Worm (Caenorhabditis elegans) whole organism, early embryonic: ENCODE data around the gene Y43F8B.29.

Source experiments
- F13C5.2 ChIP-seq: sonication (generic microtip); optimal IDR thresholded peaks from 2 replicates; lab custom pipeline; 2017; ENCODE audit warnings: mild to moderate bottlenecking, missing genetic modification characterization, inconsistent platforms, missing compliant biosample characterization
- ama-1 ChIP-seq: fragments of 150-350 bp; optimal IDR thresholded peaks from 2 replicates; lab custom pipeline; 2014
- ceh-13 ChIP-seq: fragments of 200-800 bp; sonication (Bioruptor generic); optimal IDR thresholded peaks from 2 replicates; lab custom pipeline; 2018; ENCODE audit warnings: mild to moderate bottlenecking, missing genetic modification characterization, missing compliant biosample characterization
- ets-7 ChIP-seq: sonication (generic microtip); optimal IDR thresholded peaks from 2 replicates; lab custom pipeline; 2016; ENCODE audit warnings: missing genotype, missing genetic modification characterization, missing compliant biosample characterization
- flt-1 ChIP-seq: fragments of 200-800 bp; sonication (Bioruptor generic); IDR thresholded peaks from 2 replicates; pipeline ENCODE4 v1.3.6; 2022; ENCODE audit warnings: missing genetic modification characterization, missing compliant biosample characterization
- hmbx-1 ChIP-seq: sonication (generic microtip); optimal IDR thresholded peaks from 2 replicates; lab custom pipeline; 2016; ENCODE audit warnings: mild to moderate bottlenecking, missing genetic modification characterization, missing compliant biosample characterization
- pes-1 ChIP-seq: fragments of 200-800 bp; sonication (Bioruptor generic); IDR thresholded peaks from 2 replicates; pipeline ENCODE4 v1.3.6; 2022; ENCODE audit warnings: missing genetic modification reagents, missing genetic modification characterization, missing compliant biosample characterization
- scrt-1 ChIP-seq: fragments of 200-800 bp; sonication (Bioruptor generic); IDR thresholded peaks from 2 replicates; pipeline ENCODE4 v1.3.6; 2022; ENCODE audit warnings: missing genetic modification characterization, missing compliant biosample characterization
- tbx-11 ChIP-seq: fragments of 200-800 bp; sonication (Bioruptor generic); IDR thresholded peaks from 2 replicates; pipeline ENCODE4 v1.3.6; 2022; ENCODE audit warnings: missing genetic modification characterization, missing compliant biosample characterization
- tbx-37 ChIP-seq: fragments of 200-800 bp; sonication (Bioruptor generic); conservative IDR thresholded peaks from 2 replicates; pipeline ENCODE4 v1.3.6; 2022; ENCODE audit warnings: missing genetic modification reagents, missing genetic modification characterization, missing compliant biosample characterization
- tra-4 ChIP-seq: sonication (generic microtip); optimal IDR thresholded peaks from 2 replicates; lab custom pipeline; 2017; ENCODE audit warnings: missing genetic modification characterization, missing compliant biosample characterization

DNA sequence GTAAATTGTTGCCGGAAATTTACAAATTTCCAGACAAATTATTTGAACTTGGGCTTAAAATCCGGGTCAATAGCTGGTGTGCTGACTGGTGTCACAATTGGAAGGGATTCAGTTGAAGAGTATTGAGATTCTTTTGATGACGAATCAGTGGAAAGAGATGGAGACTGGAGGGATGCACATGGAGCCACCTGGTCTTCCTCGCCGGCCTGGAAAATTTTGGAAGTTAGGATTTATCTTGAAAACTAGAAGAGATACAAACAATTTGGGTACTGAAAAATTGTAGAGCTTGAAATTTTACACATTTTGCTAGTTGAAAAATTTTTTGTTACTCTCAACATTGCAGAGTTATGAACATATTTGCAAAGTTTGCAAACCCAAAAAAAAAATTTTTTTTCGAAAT lies 28.7 kb downstream of the Y43F8B.29 start:
- TF ChIP-seq ama-1 (peak; percentile 33), ets-7 (tag; lab: Kevin White, UChicago) (no peak), ceh-13 (GFP tag; lab: Kevin White, UChicago) (no peak), F13C5.2 (no peak), tra-4 (tag; lab: Kevin White, UChicago) (no peak), pes-1 (GFP tag; lab: Robert Waterston, UW) (no peak), flt-1 (GFP tag; lab: Robert Waterston, UW) (no peak), tbx-11 (no peak), scrt-1 (GFP tag; lab: Robert Waterston, UW) (no peak), hmbx-1 (tag; lab: Kevin White, UChicago) (no peak), tbx-37 (GFP tag; lab: Robert Waterston, UW) (no peak)
